Worm (Caenorhabditis elegans) whole organism, late embryonic: ENCODE measurements around the gene F22E5.13.
"Not testable (repeated sequence)": the region's sequence is repeated elsewhere in the genome, so short reads cannot be mapped to it uniquely, and the experiment has no call there.

ENCODE experiments used
- K02D7.2 ChIP-seq: sonication (generic microtip); optimal IDR thresholded peaks from 2 replicates; lab custom pipeline; 2017; ENCODE audit warnings: mild to moderate bottlenecking, missing genetic modification characterization, missing compliant biosample characterization
- ceh-19 ChIP-seq: fragments of 200-800 bp; sonication (Bioruptor generic); optimal IDR thresholded peaks from 2 replicates; lab custom pipeline; 2018; ENCODE audit warnings: mild to moderate bottlenecking, missing genetic modification characterization, missing compliant biosample characterization

- not testable (repeated sequence) for TF ChIP-seq K02D7.2; ceh-19 (GFP tag; lab: Kevin White, UChicago)
Measured at ce11 chrII:2622936-2623452, 26.4 kb downstream of the F22E5.13 start, which contains the start of gene D2062.4.
